Fruit fly (Drosophila melanogaster): ENCODE measurements around the gene Ptp99A.

DNA sequence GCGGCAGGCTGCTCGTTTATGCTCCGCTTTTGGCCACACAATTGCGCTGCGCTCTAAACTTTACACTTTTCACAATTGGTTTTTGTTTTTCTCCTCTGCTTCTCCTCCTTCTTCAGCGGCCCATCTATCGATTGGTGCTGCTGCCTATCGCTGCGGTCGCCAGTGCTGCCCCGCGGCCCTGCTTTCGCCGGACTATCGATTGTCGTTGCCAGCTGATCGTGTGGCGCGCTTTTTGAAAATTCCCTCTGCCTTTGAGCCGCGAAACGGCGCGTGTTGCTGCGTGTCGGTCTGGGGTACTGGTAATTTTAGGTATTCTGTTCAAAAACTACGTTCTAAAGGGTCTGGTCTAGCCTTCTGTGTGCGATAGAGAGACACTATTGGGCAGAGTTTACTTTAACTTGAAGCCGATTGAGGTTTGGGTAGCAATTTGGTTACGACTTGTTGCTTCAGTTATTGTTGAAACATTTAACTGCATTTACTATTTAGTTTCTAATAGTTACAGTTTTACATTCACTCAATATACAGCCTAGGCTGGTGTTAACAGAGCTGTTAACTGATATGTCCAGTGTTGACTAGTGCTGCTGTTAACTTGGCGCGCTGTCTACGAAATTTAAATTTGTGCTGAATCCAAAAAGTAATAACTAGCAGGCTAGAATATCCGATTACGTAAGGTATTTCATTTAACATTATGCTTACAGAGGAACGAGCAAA, 126.1 kb downstream of the Ptp99A start, which contains the start of gene Trc8:
- TF ChIP-seq Lpt (GFP tag; optimal IDR thresholded peaks at IDR 0.05): no peak
- TF ChIP-seq lz (GFP tag; optimal IDR thresholded peaks at IDR 0.05): no peak
- TF ChIP-seq CG9139 (GFP tag; optimal IDR thresholded peaks at IDR 0.05): no peak
- no peak for TF ChIP-seq CG16779 (tag; optimal IDR thresholded peaks at IDR 0.05)
- TF ChIP-seq Hr4 (GFP tag; optimal IDR thresholded peaks at IDR 0.05): no peak
